Worm (Caenorhabditis elegans): ENCODE measurements around the gene pdf-1.
A peak's percentile ranks its signal among the peaks of the same experiment; 100 is the strongest.

- TF ChIP-seq lin-54 (GFP tag; optimal IDR thresholded peaks at IDR 0.05) (no peak), snpc-4 (GFP tag; optimal IDR thresholded peaks at IDR 0.05) (no peak), snpc-4 (tag; optimal IDR thresholded peaks at IDR 0.05) (no peak), snpc-1.1 (tag; optimal IDR thresholded peaks at IDR 0.05; ENCODE audit: insufficient read depth) (no peak), ztf-3 (GFP tag; optimal IDR thresholded peaks at IDR 0.05) (no peak), B0019.2 (GFP tag; conservative IDR thresholded peaks at IDR 0.05) (no peak), mxl-1 (tag; optimal IDR thresholded peaks at IDR 0.05) (no peak), ztf-6 (GFP tag; IDR thresholded peaks at IDR 0.05) (no peak), atf-7 (tag; optimal IDR thresholded peaks at IDR 0.05) (no peak), lin-35 (GFP tag; optimal IDR thresholded peaks at IDR 0.05) (peak in 1 of 3 experiments; percentile 15), athp-1 (tag; optimal IDR thresholded peaks at IDR 0.05) (no peak)
These were observed 40.6 kb downstream of the pdf-1 start for ce11 chrIII:6871668-6872067.

All from whole organism, young adult.